Fruit fly (Drosophila melanogaster) whole organism, wandering third instar larva: ENCODE results near the gene Cyt-c-p.

Source experiments
- CG9705 ChIP-seq: fragments of 200-800 bp; sonication (Bioruptor generic); optimal IDR thresholded peaks from 2 replicates; lab custom pipeline; 2018; ENCODE audit warnings: missing biosample characterization, mild to moderate bottlenecking, missing genetic modification characterization
- Hr83 ChIP-seq: fragments of 200-300 bp; sonication (Bioruptor generic); optimal IDR thresholded peaks from 2 replicates; lab custom pipeline; 2016; ENCODE audit warnings: missing biosample characterization, mild to moderate bottlenecking, missing genetic modification characterization, moderate library complexity; ENCODE audit not compliant: poor library complexity, severe bottlenecking
- dsf ChIP-seq: sonication (Bioruptor generic); optimal IDR thresholded peaks from 2 replicates; lab custom pipeline; 2016; ENCODE audit warnings: missing biosample characterization, missing genetic modification characterization, borderline replicate concordance
- ey ChIP-seq: fragments of 200-800 bp; sonication (Bioruptor generic); optimal IDR thresholded peaks from 2 replicates; lab custom pipeline; 2016; ENCODE audit warnings: missing biosample characterization, missing genetic modification characterization
- foxo ChIP-seq, 2 experiments: fragments of 200-800 bp; sonication (Bioruptor generic); optimal IDR thresholded peaks; 2 replicates in 1 of 2; 3 replicates in 1 of 2; lab custom pipeline; 2016 to 2017; ENCODE audit warnings: missing biosample characterization in 2 of 2, missing genetic modification characterization in 2 of 2
- sage ChIP-seq: fragments of 200-800 bp; sonication (Bioruptor generic); optimal IDR thresholded peaks from 2 replicates; lab custom pipeline; 2016; ENCODE audit warnings: missing biosample characterization, mild to moderate bottlenecking, missing genetic modification characterization
- usp ChIP-seq: fragments of >200 bp; optimal IDR thresholded peaks from 2 replicates; lab custom pipeline; 2017; ENCODE audit warnings: missing biosample characterization, missing genetic modification characterization

DNA sequence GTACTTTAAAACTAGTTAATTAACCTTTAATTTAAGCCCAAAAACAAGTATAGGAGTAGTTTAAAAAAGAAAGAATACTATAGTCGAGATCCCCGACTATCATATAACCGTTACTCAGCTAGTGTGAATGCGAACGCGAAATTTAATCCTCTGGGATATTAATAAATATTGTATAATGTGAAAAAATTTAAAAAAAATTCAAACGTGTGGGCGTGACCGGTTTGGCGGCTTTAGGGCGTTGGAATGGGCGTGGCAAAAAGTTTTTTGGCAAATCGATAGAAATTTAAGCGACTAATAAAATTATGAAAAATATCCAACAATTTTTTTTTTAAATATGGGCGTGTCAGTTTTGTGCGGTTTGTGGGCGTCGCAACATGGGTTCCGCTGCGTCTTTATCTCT lies 40.7 kb upstream of the Cyt-c-p start:
- TF ChIP-seq CG9705 (GFP tag; lab: Kevin White, UChicago) (no peak), dsf (GFP tag; lab: Kevin White, UChicago) (no peak), sage (GFP tag; lab: Kevin White, UChicago) (no peak), ey (no peak), Hr83 (GFP tag; lab: Kevin White, UChicago) (no peak), usp (no peak), foxo (GFP tag; optimal IDR thresholded peaks at IDR 0.05; lab: Kevin White, UChicago) (no peak)
